Worm (Caenorhabditis elegans) whole organism, L2 larva: ENCODE results near the gene F55A11.11.
A peak's percentile ranks its signal among the peaks of the same experiment; 100 is the strongest.

Source experiments
- C34F6.9 ChIP-seq: fragments of 150-350 bp; optimal IDR thresholded peaks from 2 replicates; lab custom pipeline; 2014; ENCODE audit warnings: missing biosample characterization, missing genetic modification characterization
- F13H6.1 ChIP-seq: sonication (generic microtip); optimal IDR thresholded peaks from 2 replicates; lab custom pipeline; 2016; ENCODE audit warnings: missing genetic modification characterization, missing compliant biosample characterization
- R02D3.7 ChIP-seq: fragments of 150-350 bp; optimal IDR thresholded peaks from 2 replicates; lab custom pipeline; 2014; ENCODE audit warnings: missing biosample characterization, missing genetic modification characterization
- Y55F3AM.14 ChIP-seq: fragments of 200-800 bp; sonication (Bioruptor generic); optimal IDR thresholded peaks from 2 replicates; lab custom pipeline; 2018; ENCODE audit warnings: mild to moderate bottlenecking, missing genetic modification characterization, missing compliant biosample characterization
- ZK546.5 ChIP-seq: sonication (generic microtip); optimal IDR thresholded peaks from 2 replicates; lab custom pipeline; 2017; ENCODE audit warnings: missing biosample characterization, missing genetic modification characterization
- alr-1 ChIP-seq: fragments of 150-350 bp; optimal IDR thresholded peaks from 2 replicates; lab custom pipeline; 2014; ENCODE audit warnings: missing biosample characterization, missing genetic modification characterization
- aly-2 ChIP-seq: fragments of 150-350 bp; optimal IDR thresholded peaks from 2 replicates; lab custom pipeline; 2014; ENCODE audit warnings: missing biosample characterization, missing genetic modification characterization
- ama-1 ChIP-seq: fragments of 150-350 bp; optimal IDR thresholded peaks from 2 replicates; lab custom pipeline; 2018; ENCODE audit warnings: inconsistent platforms
- blmp-1 ChIP-seq: sonication (generic microtip); optimal IDR thresholded peaks from 2 replicates; lab custom pipeline; 2017; ENCODE audit warnings: missing genetic modification characterization, mild to moderate bottlenecking, missing compliant biosample characterization, antibody characterized with exemption, moderate library complexity; ENCODE audit not compliant: insufficient read depth
- ceh-16 ChIP-seq: fragments of 150-350 bp; optimal IDR thresholded peaks from 2 replicates; lab custom pipeline; 2014; ENCODE audit warnings: missing biosample characterization, missing genetic modification characterization
- ceh-82 ChIP-seq: fragments of 150-350 bp; optimal IDR thresholded peaks from 2 replicates; lab custom pipeline; 2014; ENCODE audit warnings: missing biosample characterization, missing genetic modification characterization
- crh-2 ChIP-seq: sonication (generic microtip); optimal IDR thresholded peaks from 2 replicates; lab custom pipeline; 2017; ENCODE audit warnings: missing biosample characterization, missing genetic modification characterization
- dmd-4 ChIP-seq: sonication (generic microtip); optimal IDR thresholded peaks from 2 replicates; lab custom pipeline; 2017; ENCODE audit warnings: missing biosample characterization, missing genetic modification characterization
- egl-27 ChIP-seq: sonication (generic microtip); optimal IDR thresholded peaks from 3 replicates; lab custom pipeline; 2017; ENCODE audit warnings: missing biosample characterization, missing genetic modification reagents, missing genetic modification characterization
- elt-1 ChIP-seq: fragments of 150-350 bp; optimal IDR thresholded peaks from 2 replicates; lab custom pipeline; 2014; ENCODE audit warnings: missing biosample characterization, missing genetic modification characterization
- elt-3 ChIP-seq: sonication (generic microtip); optimal IDR thresholded peaks from 2 replicates; lab custom pipeline; 2017; ENCODE audit warnings: missing biosample characterization, missing genetic modification characterization
- fos-1 ChIP-seq: fragments of 150-350 bp; optimal IDR thresholded peaks from 2 replicates; lab custom pipeline; 2014; ENCODE audit warnings: missing biosample characterization, missing genetic modification characterization
- gmeb-1 ChIP-seq: fragments of 150-350 bp; optimal IDR thresholded peaks from 2 replicates; lab custom pipeline; 2014; ENCODE audit warnings: missing biosample characterization, missing genetic modification characterization
- lin-11 ChIP-seq: fragments of 150-350 bp; sonication (generic microtip); optimal IDR thresholded peaks from 2 replicates; lab custom pipeline; 2014; ENCODE audit warnings: missing biosample characterization, missing genetic modification characterization, inconsistent platforms, mixed read lengths
- lin-13 ChIP-seq: fragments of 150-350 bp; optimal IDR thresholded peaks from 2 replicates; lab custom pipeline; 2014; ENCODE audit warnings: missing biosample characterization, missing genetic modification reagents, missing genetic modification characterization
- lin-39 ChIP-seq: fragments of 150-350 bp; optimal IDR thresholded peaks from 2 replicates; lab custom pipeline; 2014; ENCODE audit warnings: missing biosample characterization, missing genetic modification reagents, missing genetic modification characterization
- lsy-2 ChIP-seq, 2 experiments: fragments of 150-350 bp in 1 of 2; sonication (generic microtip) in 1 of 2; optimal IDR thresholded peaks; 2 replicates each; lab custom pipeline; 2014 to 2017; ENCODE audit warnings: missing biosample characterization in 2 of 2, missing genetic modification characterization in 2 of 2
- mab-5 ChIP-seq: fragments of 150-350 bp; optimal IDR thresholded peaks from 2 replicates; lab custom pipeline; 2014; ENCODE audit warnings: missing biosample characterization, missing genetic modification characterization
- mbf-1 ChIP-seq: sonication (generic microtip); optimal IDR thresholded peaks from 2 replicates; lab custom pipeline; 2017; ENCODE audit warnings: missing biosample characterization, missing genetic modification characterization
- mdl-1 ChIP-seq, 2 experiments: fragments of 150-350 bp in 1 of 2; sonication (generic microtip) in 1 of 2; optimal IDR thresholded peaks; 2 replicates each; lab custom pipeline; 2017; ENCODE audit warnings: missing biosample characterization in 2 of 2, missing genetic modification characterization in 2 of 2
- nhr-10 ChIP-seq: sonication (generic microtip); optimal IDR thresholded peaks from 2 replicates; lab custom pipeline; 2017; ENCODE audit warnings: missing biosample characterization, missing genetic modification characterization
- nhr-11 ChIP-seq: fragments of 150-350 bp; optimal IDR thresholded peaks from 2 replicates; lab custom pipeline; 2014; ENCODE audit warnings: missing biosample characterization, missing genetic modification characterization
- nhr-12 ChIP-seq: fragments of 150-350 bp; optimal IDR thresholded peaks from 2 replicates; lab custom pipeline; 2014; ENCODE audit warnings: missing biosample characterization, missing genetic modification characterization
- nhr-129 ChIP-seq: fragments of 150-350 bp; optimal IDR thresholded peaks from 2 replicates; lab custom pipeline; 2014; ENCODE audit warnings: missing biosample characterization, missing genetic modification characterization
- nhr-21 ChIP-seq: fragments of 150-350 bp; optimal IDR thresholded peaks from 2 replicates; lab custom pipeline; 2014; ENCODE audit warnings: missing biosample characterization, missing genetic modification characterization
- nhr-23 ChIP-seq: fragments of 150-350 bp; optimal IDR thresholded peaks from 2 replicates; lab custom pipeline; 2014; ENCODE audit warnings: missing biosample characterization, missing genetic modification reagents, missing genetic modification characterization
- nhr-237 ChIP-seq: fragments of 150-350 bp; optimal IDR thresholded peaks from 2 replicates; lab custom pipeline; 2014; ENCODE audit warnings: missing biosample characterization, missing genetic modification characterization
- nhr-25 ChIP-seq: fragments of 150-350 bp; sonication (generic microtip); optimal IDR thresholded peaks from 3 replicates; lab custom pipeline; 2014; ENCODE audit warnings: missing biosample characterization, missing genetic modification characterization
- nhr-6 ChIP-seq: fragments of 150-350 bp; optimal IDR thresholded peaks from 2 replicates; lab custom pipeline; 2014; ENCODE audit warnings: missing biosample characterization, missing genetic modification characterization
- nhr-77 ChIP-seq: fragments of 150-350 bp; optimal IDR thresholded peaks from 2 replicates; lab custom pipeline; 2014; ENCODE audit warnings: missing biosample characterization, missing genetic modification characterization
- peb-1 ChIP-seq: fragments of 150-350 bp; optimal IDR thresholded peaks from 2 replicates; lab custom pipeline; 2014; ENCODE audit warnings: missing biosample characterization, missing genetic modification characterization
- sem-4 ChIP-seq: fragments of 150-350 bp; optimal IDR thresholded peaks from 2 replicates; lab custom pipeline; 2014; ENCODE audit warnings: missing biosample characterization, missing genetic modification reagents, missing genetic modification characterization
- skn-1 ChIP-seq: sonication (generic microtip); optimal IDR thresholded peaks from 2 replicates; lab custom pipeline; 2017; ENCODE audit warnings: missing biosample characterization, missing genetic modification characterization
- sma-3 ChIP-seq: sonication (generic microtip); optimal IDR thresholded peaks from 2 replicates; lab custom pipeline; 2016; ENCODE audit warnings: missing genetic modification reagents, missing genetic modification characterization, missing compliant biosample characterization
- sma-9 ChIP-seq, 2 experiments: fragments of 150-350 bp in 1 of 2; sonication (generic microtip) in 1 of 2; optimal IDR thresholded peaks; 2 replicates each; lab custom pipeline; 2014 to 2016; ENCODE audit warnings: missing genetic modification characterization in 2 of 2, mild to moderate bottlenecking in 1 of 2, missing biosample characterization in 1 of 2, missing compliant biosample characterization in 1 of 2, missing genetic modification reagents in 1 of 2, moderate library complexity in 1 of 2
- snpc-4 ChIP-seq: fragments of 150-350 bp; optimal IDR thresholded peaks from 2 replicates; lab custom pipeline; 2014; ENCODE audit warnings: missing biosample characterization, missing genetic modification characterization
- unc-39 ChIP-seq: fragments of 150-350 bp; optimal IDR thresholded peaks from 2 replicates; lab custom pipeline; 2014; ENCODE audit warnings: missing biosample characterization, missing genetic modification characterization
- unc-55 ChIP-seq: fragments of 150-350 bp; sonication (generic microtip); optimal IDR thresholded peaks from 3 replicates; lab custom pipeline; 2014; ENCODE audit warnings: missing biosample characterization, missing genetic modification reagents, missing genetic modification characterization
- unc-62 ChIP-seq: fragments of 150-350 bp; optimal IDR thresholded peaks from 2 replicates; lab custom pipeline; 2014; ENCODE audit warnings: missing biosample characterization, missing genetic modification reagents, missing genetic modification characterization
- zag-1 ChIP-seq: fragments of 150-350 bp; optimal IDR thresholded peaks from 2 replicates; lab custom pipeline; 2014; ENCODE audit warnings: missing biosample characterization, missing genetic modification characterization
- ztf-1 ChIP-seq: fragments of 200-800 bp; sonication (Bioruptor generic); conservative IDR thresholded peaks from 2 replicates; pipeline ENCODE4 v1.3.6; 2022; ENCODE audit warnings: missing genetic modification characterization, missing compliant biosample characterization
- ztf-11 ChIP-seq: sonication (generic microtip); optimal IDR thresholded peaks from 2 replicates; lab custom pipeline; 2017; ENCODE audit warnings: missing biosample characterization, missing genetic modification characterization
- ztf-4 ChIP-seq: fragments of 150-350 bp; optimal IDR thresholded peaks from 2 replicates; lab custom pipeline; 2014; ENCODE audit warnings: missing biosample characterization, missing genetic modification characterization

F55A11.11 gene

ce11 chrV:11782809-11783440 is at the start of gene F55A11.11:
Gene F55A11.11, plus strand, starts transcription at chrV:11783149.
- TF ChIP-seq lsy-2 (tag; optimal IDR thresholded peaks at IDR 0.05; lab: Kevin White, UChicago) (peak; percentile 69 to 72), alr-1 (tag; lab: Kevin White, UChicago) (no peak), sem-4 (peak; percentile 40), snpc-4 (tag; lab: Kevin White, UChicago) (peak; percentile 16), lin-39 (tag; lab: Kevin White, UChicago) (no peak), ama-1 (lab: Kevin White, UChicago) (no peak), F13H6.1 (tag; lab: Kevin White, UChicago) (peak; percentile 80), mdl-1 (tag; optimal IDR thresholded peaks at IDR 0.05; lab: Kevin White, UChicago) (peak; percentile 3 to 12), nhr-23 (tag; lab: Kevin White, UChicago) (no peak), lin-13 (GFP tag; lab: Kevin White, UChicago) (peak; percentile 45), sma-3 (GFP tag; lab: Kevin White, UChicago) (peak; percentile 87), ZK546.5 (tag; lab: Kevin White, UChicago) (no peak), nhr-12 (tag; lab: Kevin White, UChicago) (no peak), ceh-16 (tag; lab: Kevin White, UChicago) (peak; percentile 33), nhr-6 (tag; lab: Kevin White, UChicago) (no peak), mab-5 (tag; lab: Kevin White, UChicago) (no peak), nhr-129 (tag; lab: Kevin White, UChicago) (peak; percentile 94), nhr-21 (peak; percentile 48), ztf-11 (tag; lab: Kevin White, UChicago) (no peak), unc-55 (GFP tag; lab: Kevin White, UChicago) (no peak), nhr-25 (peak; percentile 48), aly-2 (tag; lab: Kevin White, UChicago) (no peak), blmp-1 (tag; lab: Kevin White, UChicago) (peak; percentile 67), nhr-11 (tag; lab: Kevin White, UChicago) (no peak), peb-1 (tag; lab: Kevin White, UChicago) (no peak), nhr-77 (no peak), R02D3.7 (tag; lab: Kevin White, UChicago) (no peak), elt-1 (tag; lab: Kevin White, UChicago) (no peak), crh-2 (tag; lab: Kevin White, UChicago) (peak; percentile 63), sma-9 (GFP tag; optimal IDR thresholded peaks at IDR 0.05; lab: Kevin White, UChicago) (peak; percentile 90), sma-9 (tag; optimal IDR thresholded peaks at IDR 0.05; lab: Kevin White, UChicago) (no peak), nhr-10 (tag; lab: Kevin White, UChicago) (no peak), unc-39 (tag; lab: Kevin White, UChicago) (no peak), ztf-1 (no peak), skn-1 (no peak), unc-62 (GFP tag; lab: Kevin White, UChicago) (no peak), zag-1 (tag; lab: Kevin White, UChicago) (no peak), nhr-237 (tag; lab: Kevin White, UChicago) (no peak), mbf-1 (no peak), Y55F3AM.14 (GFP tag; lab: Kevin White, UChicago) (peak; percentile 70), dmd-4 (tag; lab: Kevin White, UChicago) (no peak), gmeb-1 (tag; lab: Kevin White, UChicago) (peak; percentile 74), elt-3 (tag; lab: Kevin White, UChicago) (no peak), lin-11 (tag; lab: Kevin White, UChicago) (peak; percentile 88), ceh-82 (tag; lab: Kevin White, UChicago) (peak; percentile 2), C34F6.9 (tag; lab: Kevin White, UChicago) (peak; percentile 59), fos-1 (tag; lab: Kevin White, UChicago) (peak; percentile 74), ztf-4 (tag; lab: Kevin White, UChicago) (no peak), egl-27 (tag; lab: Kevin White, UChicago) (peak; percentile 20)
